Worm (Caenorhabditis elegans): ENCODE results near the gene pan-1.
A peak's percentile ranks its signal among the peaks of the same experiment; 100 is the strongest.

Gene pan-1

DNA sequence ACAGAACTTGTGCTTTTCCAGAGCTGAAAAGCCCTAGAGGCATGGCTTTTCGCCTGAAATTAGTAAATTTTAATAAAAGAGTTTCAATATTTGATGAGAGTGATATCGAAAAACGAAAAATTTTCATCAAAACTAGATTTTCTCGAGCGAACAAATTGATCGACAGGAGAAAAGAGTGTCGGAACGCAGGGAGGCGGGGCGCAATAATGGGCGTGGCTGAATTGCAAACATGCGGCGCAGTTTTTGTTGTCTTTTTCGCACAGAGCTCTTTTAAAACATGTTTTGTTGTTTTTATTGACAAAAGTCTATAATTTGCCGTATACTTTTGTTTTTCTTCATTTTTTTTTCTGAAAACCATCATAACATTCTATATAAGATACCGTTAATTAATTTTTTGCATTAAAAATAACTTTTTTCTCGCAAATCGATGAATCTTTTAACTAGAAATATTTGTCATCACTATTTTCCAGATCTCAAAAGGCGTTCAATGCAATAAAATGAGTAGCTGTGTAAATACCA lies 15.9 kb downstream of the pan-1 start, which contains the start of the genes sel-5 and wdr-48 (continued):
- TF ChIP-seq unc-30 (tag; optimal IDR thresholded peaks at IDR 0.05): no peak
- no peak for TF ChIP-seq nhr-12 (tag; optimal IDR thresholded peaks at IDR 0.05)
- TF ChIP-seq mdl-1 (tag; optimal IDR thresholded peaks at IDR 0.05): no peak
- TF ChIP-seq sptf-1 (tag; optimal IDR thresholded peaks at IDR 0.05): no peak
- TF ChIP-seq ceh-8 (GFP tag; optimal IDR thresholded peaks at IDR 0.05): no peak
- peak; percentile 20 for TF ChIP-seq xbp-1 (tag; optimal IDR thresholded peaks at IDR 0.05)
- TF ChIP-seq snu-23 (GFP tag; optimal IDR thresholded peaks at IDR 0.05): peak; percentile 35
- TF ChIP-seq nhr-85 (tag): no peak
- TF ChIP-seq ztf-4 (tag; optimal IDR thresholded peaks at IDR 0.05): no peak
- TF ChIP-seq ces-1 (GFP tag; optimal IDR thresholded peaks at IDR 0.05): no peak
- no peak for TF ChIP-seq swsn-7 (tag; optimal IDR thresholded peaks at IDR 0.05)
- TF ChIP-seq F16B12.6 (tag; optimal IDR thresholded peaks at IDR 0.05): peak; percentile 42
- no peak for TF ChIP-seq irx-1 (tag; optimal IDR thresholded peaks at IDR 0.05)
- TF ChIP-seq fkh-8 (tag; optimal IDR thresholded peaks at IDR 0.05): no peak
- TF ChIP-seq fkh-4 (tag; optimal IDR thresholded peaks at IDR 0.05; ENCODE audit: borderline replicate concordance): no peak
- TF ChIP-seq jun-1 (tag; optimal IDR thresholded peaks at IDR 0.05): no peak
- no peak for TF ChIP-seq nhr-84 (tag; optimal IDR thresholded peaks at IDR 0.05)
- TF ChIP-seq C34B4.2 (tag; optimal IDR thresholded peaks at IDR 0.05): no peak
- no peak for TF ChIP-seq elt-2 (tag; optimal IDR thresholded peaks at IDR 0.05)
- TF ChIP-seq unc-130 (tag; optimal IDR thresholded peaks at IDR 0.05): no peak
- no peak for TF ChIP-seq nhr-11 (tag; optimal IDR thresholded peaks at IDR 0.05)
- TF ChIP-seq efl-3 (GFP tag; optimal IDR thresholded peaks at IDR 0.05): no peak
- TF ChIP-seq dsc-1 (tag; optimal IDR thresholded peaks at IDR 0.05): no peak
- no peak for TF ChIP-seq ama-1 (optimal IDR thresholded peaks at IDR 0.05)
- peak in 1 of 3 experiments; percentile 18 for TF ChIP-seq ceh-82 (tag; optimal IDR thresholded peaks at IDR 0.05)
- no peak for TF ChIP-seq zip-4 (GFP tag; optimal IDR thresholded peaks at IDR 0.05)
- no peak for TF ChIP-seq snpc-4 (tag; optimal IDR thresholded peaks at IDR 0.05)
- no peak for TF ChIP-seq lin-15B (tag; optimal IDR thresholded peaks at IDR 0.05)
- TF ChIP-seq fkh-10 (GFP tag; optimal IDR thresholded peaks at IDR 0.05): no peak
- no peak for TF ChIP-seq aha-1 (tag; optimal IDR thresholded peaks at IDR 0.05)
- no peak for TF ChIP-seq mef-2 (tag; optimal IDR thresholded peaks at IDR 0.05)
- no peak for TF ChIP-seq ceh-63 (GFP tag; optimal IDR thresholded peaks at IDR 0.05)
- TF ChIP-seq lin-35 (GFP tag; optimal IDR thresholded peaks at IDR 0.05): peak; percentile 25 to 53
- TF ChIP-seq ztf-11 (tag; optimal IDR thresholded peaks at IDR 0.05): no peak
- TF ChIP-seq nhr-19 (GFP tag; conservative IDR thresholded peaks at IDR 0.05): no peak
- TF ChIP-seq isw-1 (GFP tag; IDR thresholded peaks at IDR 0.05): no peak
- TF ChIP-seq lin-13 (GFP tag; optimal IDR thresholded peaks at IDR 0.05): no peak
- TF ChIP-seq dpl-1 (GFP tag; optimal IDR thresholded peaks at IDR 0.05): peak; percentile 39 to 62 (median 43)
- TF ChIP-seq fos-1 (tag; optimal IDR thresholded peaks at IDR 0.05): no peak
- no peak for TF ChIP-seq nhr-76 (tag; optimal IDR thresholded peaks at IDR 0.05)
- TF ChIP-seq vab-15 (tag; optimal IDR thresholded peaks at IDR 0.05): no peak
- no peak for TF ChIP-seq pag-3 (tag; optimal IDR thresholded peaks at IDR 0.05; ENCODE audit: borderline replicate concordance, insufficient read depth)
- TF ChIP-seq C16A3.4 (tag; optimal IDR thresholded peaks at IDR 0.05): peak; percentile 12
- TF ChIP-seq blmp-1 (tag; optimal IDR thresholded peaks at IDR 0.05): peak; percentile 60
- TF ChIP-seq nhr-77 (tag; optimal IDR thresholded peaks at IDR 0.05): no peak
- TF ChIP-seq pqm-1 (tag; optimal IDR thresholded peaks at IDR 0.05): no peak
- TF ChIP-seq nhr-237 (tag; optimal IDR thresholded peaks at IDR 0.05): no peak
- TF ChIP-seq efl-1 (optimal IDR thresholded peaks at IDR 0.05): peak; percentile 19 to 40
- TF ChIP-seq efl-1 (GFP tag; optimal IDR thresholded peaks at IDR 0.05 in 1 of 2): peak; percentile 60 to 95
- peak; percentile 39 for TF ChIP-seq rnt-1 (tag; optimal IDR thresholded peaks at IDR 0.05)
- no peak for TF ChIP-seq C04F5.9 (tag; optimal IDR thresholded peaks at IDR 0.05)
- no peak for TF ChIP-seq unc-62 (GFP tag; optimal IDR thresholded peaks at IDR 0.05)
- peak; percentile 55 for TF ChIP-seq skn-1 (tag; optimal IDR thresholded peaks at IDR 0.05)
- no peak for TF ChIP-seq ceh-90 (tag; optimal IDR thresholded peaks at IDR 0.05)
- TF ChIP-seq nhr-90 (tag; optimal IDR thresholded peaks at IDR 0.05; ENCODE audit: poor library complexity): no peak

Measured in whole organism, L1 larva.